Fruit fly (Drosophila melanogaster): ENCODE results near the gene CG5280.

The CG5280 gene

dm6 chr3L:9011485-9012389, 21.7 kb upstream of the CG5280 start (continued):
- TF ChIP-seq CG12942 (GFP tag; optimal IDR thresholded peaks at IDR 0.05) (peak; percentile 49), CG10959 (GFP tag; IDR thresholded peaks at IDR 0.05) (peak; percentile 95), CG3995 (GFP tag; optimal IDR thresholded peaks at IDR 0.05) (no peak), CG17328 (GFP tag; IDR thresholded peaks at IDR 0.05) (peak; percentile 94), Antp (GFP tag; optimal IDR thresholded peaks at IDR 0.05) (peak; percentile 87), disco-r (GFP tag; optimal IDR thresholded peaks at IDR 0.05) (peak; percentile 34), CG17359 (tag; optimal IDR thresholded peaks at IDR 0.05) (peak; percentile 73), Ssrp (tag; optimal IDR thresholded peaks at IDR 0.05) (peak; percentile 72), CG2875 (GFP tag; optimal IDR thresholded peaks at IDR 0.05) (peak; percentile 64), CoRest (tag; optimal IDR thresholded peaks at IDR 0.05) (peak; percentile 71), pzg (GFP tag; optimal IDR thresholded peaks at IDR 0.05) (no peak), mam (GFP tag; optimal IDR thresholded peaks at IDR 0.05) (peak; percentile 71), CG9215 (GFP tag; IDR thresholded peaks at IDR 0.05) (peak; percentile 50), Myb (GFP tag; optimal IDR thresholded peaks at IDR 0.05) (peak; percentile 46), GATAe (GFP tag; conservative IDR thresholded peaks at IDR 0.05) (no peak), tap (tag; optimal IDR thresholded peaks at IDR 0.05) (no peak), CG4404 (GFP tag; IDR thresholded peaks at IDR 0.05) (peak; percentile 93), CG10654 (GFP tag; optimal IDR thresholded peaks at IDR 0.05) (peak; percentile 76), zfh1 (GFP tag; IDR thresholded peaks at IDR 0.05) (peak; percentile 95), Pdp1 (GFP tag; optimal IDR thresholded peaks at IDR 0.05) (peak; percentile 70 to 78), h (optimal IDR thresholded peaks at IDR 0.05) (no peak), CG12659 (GFP tag; optimal IDR thresholded peaks at IDR 0.05) (no peak), E2f1 (GFP tag; IDR thresholded peaks at IDR 0.05) (peak; percentile 72), CG2199 (GFP tag; IDR thresholded peaks at IDR 0.05) (peak; percentile 85; the same call in 2 of the 3 replicates), Neu2 (GFP tag; optimal IDR thresholded peaks at IDR 0.05; ENCODE audit: borderline replicate concordance) (peak; percentile 49), Dek (tag; optimal IDR thresholded peaks at IDR 0.05) (no peak), D19B (GFP tag; optimal IDR thresholded peaks at IDR 0.05) (no peak), CG14050 (GFP tag; IDR thresholded peaks at IDR 0.05) (peak; percentile 15; the same call in 1 of the 3 replicates), CG10366 (GFP tag; IDR thresholded peaks at IDR 0.05) (peak; percentile 67), Fer3 (tag; optimal IDR thresholded peaks at IDR 0.05) (no peak), CG10267 (tag; optimal IDR thresholded peaks at IDR 0.05) (peak; percentile 84), sug (tag; optimal IDR thresholded peaks at IDR 0.05) (no peak), sna (GFP tag; IDR thresholded peaks at IDR 0.05; ENCODE audit: partially characterized antibody) (no peak), Dbx (GFP tag; IDR thresholded peaks at IDR 0.05) (no peak), ro (GFP tag; IDR thresholded peaks at IDR 0.05) (peak; percentile 68; the same call in 1 of the 2 replicates), btn (GFP tag; optimal IDR thresholded peaks at IDR 0.05) (peak; percentile 72), CG12391 (tag; optimal IDR thresholded peaks at IDR 0.05) (peak; percentile 82), rib (GFP tag; IDR thresholded peaks at IDR 0.05) (no peak), Adf1 (GFP tag; IDR thresholded peaks at IDR 0.05) (no peak), CG17802 (tag; optimal IDR thresholded peaks at IDR 0.05) (peak; percentile 45), salm (tag; optimal IDR thresholded peaks at IDR 0.05) (peak; percentile 6), CG18764 (GFP tag; optimal IDR thresholded peaks at IDR 0.05) (peak; percentile 65), CG30020 (tag; optimal IDR thresholded peaks at IDR 0.05) (no peak), cad (GFP tag; optimal IDR thresholded peaks at IDR 0.05) (no peak), CG17186 (GFP tag; optimal IDR thresholded peaks at IDR 0.05) (peak; percentile 59), kah (GFP tag; optimal IDR thresholded peaks at IDR 0.05) (no peak), slp2 (GFP tag; optimal IDR thresholded peaks at IDR 0.05) (peak; percentile 59), CG10147 (GFP tag; optimal IDR thresholded peaks at IDR 0.05) (no peak), Lim3 (GFP tag; IDR thresholded peaks at IDR 0.05) (no peak)
